Worm (Caenorhabditis elegans): ENCODE results near the gene T11F9.22.

DNA sequence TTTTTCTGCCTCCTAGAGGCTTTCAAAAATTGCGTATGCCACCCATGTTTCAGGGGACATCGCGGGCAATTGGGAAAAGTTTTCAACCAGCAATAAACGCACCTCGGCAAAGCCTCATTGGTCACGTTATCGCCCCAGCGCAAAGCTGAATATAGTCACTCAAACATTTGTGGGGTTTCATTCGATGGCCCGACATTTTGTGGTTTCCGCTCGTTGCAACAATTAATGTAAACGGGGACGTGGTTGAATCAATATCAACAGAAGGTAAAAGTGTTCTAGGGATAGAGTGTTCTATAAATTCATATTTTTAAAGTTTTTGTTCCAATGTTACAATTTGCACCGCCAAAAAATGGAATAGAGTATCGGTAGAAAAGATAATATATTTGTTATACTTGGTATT lies 8.8 kb downstream of the T11F9.22 start:
- TF ChIP-seq pha-4 (tag; optimal IDR thresholded peaks at IDR 0.05), result no peak
- no peak for TF ChIP-seq lin-39 (tag; optimal IDR thresholded peaks at IDR 0.05)
- no peak for TF ChIP-seq R02D3.7 (tag; optimal IDR thresholded peaks at IDR 0.05)
- TF ChIP-seq unc-62 (GFP tag; optimal IDR thresholded peaks at IDR 0.05), result no peak
